Worm (Caenorhabditis elegans) whole organism, late embryonic: Measurements from ENCODE around the gene kvs-1.

Source experiments
- F13H6.1 ChIP-seq: sonication (generic microtip); optimal IDR thresholded peaks from 2 replicates; lab custom pipeline; 2016; ENCODE audit warnings: missing genetic modification characterization, missing compliant biosample characterization
- Y22D7AL.16 ChIP-seq: sonication (generic microtip); optimal IDR thresholded peaks from 2 replicates; lab custom pipeline; 2016; ENCODE audit warnings: missing genetic modification characterization, missing compliant biosample characterization
- ama-1 ChIP-seq: fragments of 150-350 bp; optimal IDR thresholded peaks from 2 replicates; lab custom pipeline; 2014
- ceh-14 ChIP-seq: sonication (generic microtip); optimal IDR thresholded peaks from 2 replicates; lab custom pipeline; 2016; ENCODE audit warnings: missing genotype, missing genetic modification characterization, missing compliant biosample characterization
- ceh-18 ChIP-seq: sonication (generic microtip); optimal IDR thresholded peaks from 2 replicates; lab custom pipeline; 2016; ENCODE audit warnings: missing genetic modification characterization, missing compliant biosample characterization
- ceh-19 ChIP-seq: fragments of 200-800 bp; sonication (Bioruptor generic); optimal IDR thresholded peaks from 2 replicates; lab custom pipeline; 2018; ENCODE audit warnings: mild to moderate bottlenecking, missing genetic modification characterization, missing compliant biosample characterization
- ceh-24 ChIP-seq: sonication (generic microtip); optimal IDR thresholded peaks from 2 replicates; lab custom pipeline; 2016; ENCODE audit warnings: mild to moderate bottlenecking, missing genetic modification characterization, missing compliant biosample characterization
- ceh-31 ChIP-seq: sonication (generic microtip); optimal IDR thresholded peaks from 2 replicates; lab custom pipeline; 2016; ENCODE audit warnings: missing genetic modification characterization, missing compliant biosample characterization
- ceh-45 ChIP-seq: fragments of 200-800 bp; sonication (Bioruptor generic); IDR thresholded peaks from 2 replicates; pipeline ENCODE4 v1.3.6; 2022; ENCODE audit warnings: missing genetic modification reagents, missing genetic modification characterization, missing compliant biosample characterization
- ceh-48 ChIP-seq: sonication (generic microtip); optimal IDR thresholded peaks from 2 replicates; lab custom pipeline; 2016; ENCODE audit warnings: missing genetic modification characterization, inconsistent platforms, missing compliant biosample characterization
- ceh-9 ChIP-seq: sonication (generic microtip); optimal IDR thresholded peaks from 2 replicates; lab custom pipeline; 2016; ENCODE audit warnings: mild to moderate bottlenecking, missing genetic modification characterization, inconsistent platforms, missing compliant biosample characterization
- eyg-1 ChIP-seq: sonication (generic microtip); optimal IDR thresholded peaks from 2 replicates; lab custom pipeline; 2016; ENCODE audit warnings: missing genotype, missing genetic modification characterization, missing compliant biosample characterization
- fax-1 ChIP-seq: sonication (generic microtip); optimal IDR thresholded peaks from 2 replicates; lab custom pipeline; 2016; ENCODE audit warnings: missing genotype, missing genetic modification characterization, missing compliant biosample characterization
- fkh-10 ChIP-seq: fragments of 150-350 bp; optimal IDR thresholded peaks from 2 replicates; lab custom pipeline; 2014; ENCODE audit warnings: missing biosample characterization, missing genetic modification reagents, missing genetic modification characterization
- hlh-30 ChIP-seq: sonication (generic microtip); optimal IDR thresholded peaks from 2 replicates; lab custom pipeline; 2017; ENCODE audit warnings: antibody characterized with exemption, missing genetic modification characterization, missing compliant biosample characterization; ENCODE audit not compliant: insufficient read depth
- hlh-6 ChIP-seq: sonication (generic microtip); optimal IDR thresholded peaks from 2 replicates; lab custom pipeline; 2016; ENCODE audit warnings: missing genotype, missing genetic modification characterization, missing compliant biosample characterization
- hlh-8 ChIP-seq: sonication (generic microtip); optimal IDR thresholded peaks from 2 replicates; lab custom pipeline; 2016; ENCODE audit warnings: missing genotype, missing genetic modification characterization, missing compliant biosample characterization
- madf-2 ChIP-seq: sonication (generic microtip); optimal IDR thresholded peaks from 2 replicates; lab custom pipeline; 2017; ENCODE audit warnings: missing genetic modification characterization, missing compliant biosample characterization
- nfya-1 ChIP-seq: sonication (generic microtip); optimal IDR thresholded peaks from 2 replicates; lab custom pipeline; 2017; ENCODE audit warnings: missing genetic modification characterization, mild to moderate bottlenecking, missing compliant biosample characterization, antibody characterized with exemption, moderate library complexity
- pag-3 ChIP-seq: sonication (generic microtip); optimal IDR thresholded peaks from 2 replicates; lab custom pipeline; 2016; ENCODE audit warnings: missing compliant biosample characterization, missing genetic modification characterization, borderline replicate concordance
- pax-1 ChIP-seq: fragments of 150-350 bp; optimal IDR thresholded peaks from 2 replicates; lab custom pipeline; 2014; ENCODE audit warnings: missing biosample characterization, missing genetic modification characterization
- pha-2 ChIP-seq: sonication (generic microtip); optimal IDR thresholded peaks from 2 replicates; lab custom pipeline; 2017; ENCODE audit warnings: mild to moderate bottlenecking, missing genetic modification characterization, missing compliant biosample characterization
- pha-4 ChIP-seq: fragments of 150-350 bp; optimal IDR thresholded peaks from 2 replicates; lab custom pipeline; 2018; ENCODE audit warnings: missing biosample characterization, missing genetic modification reagents, missing genetic modification characterization
- pqm-1 ChIP-seq: sonication (generic microtip); optimal IDR thresholded peaks from 2 replicates; lab custom pipeline; 2016; ENCODE audit warnings: missing genetic modification characterization, missing compliant biosample characterization
- pros-1 ChIP-seq: fragments of 150-350 bp; optimal IDR thresholded peaks from 2 replicates; lab custom pipeline; 2014; ENCODE audit warnings: missing biosample characterization, missing genetic modification reagents, missing genetic modification characterization
- ref-2 ChIP-seq: sonication (generic microtip); optimal IDR thresholded peaks from 2 replicates; lab custom pipeline; 2016; ENCODE audit warnings: missing genetic modification characterization, missing compliant biosample characterization
- rnt-1 ChIP-seq: sonication (generic microtip); optimal IDR thresholded peaks from 2 replicates; lab custom pipeline; 2016; ENCODE audit warnings: missing genetic modification characterization, missing compliant biosample characterization
- sdc-2 ChIP-seq: sonication (generic microtip); optimal IDR thresholded peaks from 2 replicates; lab custom pipeline; 2016; ENCODE audit warnings: missing genotype, missing genetic modification characterization, missing compliant biosample characterization
- sox-2 ChIP-seq: fragments of 200-800 bp; sonication (Bioruptor generic); IDR thresholded peaks from 2 replicates; pipeline ENCODE4 v1.3.6; 2022; ENCODE audit warnings: missing genetic modification reagents, missing genetic modification characterization, missing compliant biosample characterization
- syd-9 ChIP-seq: sonication (generic microtip); optimal IDR thresholded peaks from 2 replicates; lab custom pipeline; 2016; ENCODE audit warnings: mild to moderate bottlenecking, missing genetic modification characterization, moderate library complexity, missing compliant biosample characterization
- tbx-2 ChIP-seq: sonication (generic microtip); optimal IDR thresholded peaks from 2 replicates; lab custom pipeline; 2016; ENCODE audit warnings: missing genetic modification characterization, missing compliant biosample characterization
- unc-42 ChIP-seq: sonication (generic microtip); optimal IDR thresholded peaks from 2 replicates; lab custom pipeline; 2016; ENCODE audit warnings: missing genotype, missing genetic modification characterization, missing compliant biosample characterization
- unc-55 ChIP-seq: sonication (generic microtip); optimal IDR thresholded peaks from 2 replicates; lab custom pipeline; 2017; ENCODE audit warnings: missing biosample characterization, missing genetic modification reagents, missing genetic modification characterization
- zip-5 ChIP-seq: sonication (generic microtip); optimal IDR thresholded peaks from 2 replicates; lab custom pipeline; 2016; ENCODE audit warnings: missing genetic modification characterization, missing compliant biosample characterization
- ztf-16 ChIP-seq: sonication (generic microtip); optimal IDR thresholded peaks from 2 replicates; lab custom pipeline; 2017; ENCODE audit warnings: missing genetic modification characterization, missing compliant biosample characterization

kvs-1 gene

DNA sequence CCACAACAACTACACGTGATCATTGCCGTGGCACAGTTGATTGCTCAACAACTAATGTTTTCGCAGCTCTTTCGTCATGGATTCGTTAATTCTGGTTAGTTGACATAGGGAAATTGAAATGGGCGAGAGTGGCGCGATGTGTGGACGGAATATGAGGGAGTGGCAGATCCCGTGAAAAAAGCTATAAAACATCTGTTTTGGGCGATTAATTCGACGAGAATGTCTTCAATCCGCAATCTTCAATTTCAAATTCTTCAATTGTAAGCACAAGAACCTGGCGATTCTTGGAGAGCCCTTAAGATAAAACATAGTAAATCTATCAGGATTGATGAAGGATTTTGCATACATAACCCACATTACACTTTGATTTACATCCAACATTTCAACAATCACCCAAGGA, 13.6 kb upstream of the kvs-1 start:
- TF ChIP-seq ceh-18 (tag; lab: Kevin White, UChicago) (no peak), ceh-31 (tag; lab: Kevin White, UChicago) (no peak), madf-2 (no peak), Y22D7AL.16 (tag; lab: Kevin White, UChicago) (no peak), pha-2 (tag; lab: Kevin White, UChicago) (no peak), pag-3 (tag; lab: Kevin White, UChicago) (no peak), eyg-1 (no peak), pha-4 (tag; lab: Kevin White, UChicago) (no peak), ztf-16 (tag; lab: Kevin White, UChicago) (no peak), fkh-10 (GFP tag; lab: Kevin White, UChicago) (no peak), zip-5 (tag; lab: Kevin White, UChicago) (no peak), unc-55 (no peak), syd-9 (no peak), ama-1 (lab: Kevin White, UChicago) (no peak), pax-1 (tag; lab: Kevin White, UChicago) (no peak)

DNA sequence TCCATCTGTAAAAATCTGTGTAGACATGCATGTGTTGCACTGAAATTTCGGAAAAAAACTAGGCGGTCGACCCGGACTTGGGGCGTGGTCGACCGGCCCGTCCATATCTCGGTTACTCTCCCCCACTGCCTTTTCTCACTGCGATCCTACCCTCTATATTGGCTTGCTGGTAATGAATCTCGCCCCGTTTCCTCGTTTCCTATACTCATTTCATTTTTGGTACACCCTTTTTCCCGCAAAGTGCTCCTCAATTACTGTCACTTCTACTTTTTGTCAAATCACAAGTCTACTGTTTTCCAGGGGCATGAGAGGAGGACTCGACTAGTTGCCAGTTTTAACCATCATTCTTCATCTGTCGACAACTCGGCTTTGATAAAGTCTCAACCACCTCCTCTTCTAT, 12.0 kb upstream of the kvs-1 start, which contains the start of gene K09F5.6:
TSS of gene K09F5.6 (plus strand) at position 301 of the 400 bp plus-strand sequence.
- TF ChIP-seq ceh-19 (GFP tag; lab: Kevin White, UChicago) (peak; percentile 6), sdc-2 (tag; lab: Kevin White, UChicago) (no peak), hlh-8 (tag; lab: Kevin White, UChicago) (no peak), pqm-1 (tag; lab: Kevin White, UChicago) (no peak), pha-2 (tag; lab: Kevin White, UChicago) (no peak)

DNA sequence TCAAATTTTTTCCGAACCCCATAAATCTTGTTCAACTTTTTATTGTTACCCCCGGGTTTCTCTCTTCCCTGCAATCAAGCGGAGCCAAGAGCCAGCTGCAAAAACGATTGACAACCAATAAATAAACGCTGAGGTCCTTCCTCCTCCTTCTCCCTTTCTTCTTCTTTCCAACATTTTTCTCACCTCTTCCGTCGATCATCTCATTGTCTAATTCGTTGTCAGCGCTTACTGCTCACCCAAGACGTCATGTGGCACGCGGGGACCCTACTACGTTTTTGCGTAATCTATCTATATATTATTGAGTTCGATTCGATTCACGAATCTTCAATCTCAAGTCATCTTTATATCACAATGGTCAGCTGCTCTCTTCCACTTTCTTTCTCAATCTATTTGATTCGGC, 8.5 kb upstream of the kvs-1 start:
- TF ChIP-seq hlh-30 (no peak), unc-55 (peak; percentile 93), pros-1 (tag; lab: Kevin White, UChicago) (no peak), pqm-1 (tag; lab: Kevin White, UChicago) (no peak), ceh-18 (tag; lab: Kevin White, UChicago) (peak; percentile 65)

DNA sequence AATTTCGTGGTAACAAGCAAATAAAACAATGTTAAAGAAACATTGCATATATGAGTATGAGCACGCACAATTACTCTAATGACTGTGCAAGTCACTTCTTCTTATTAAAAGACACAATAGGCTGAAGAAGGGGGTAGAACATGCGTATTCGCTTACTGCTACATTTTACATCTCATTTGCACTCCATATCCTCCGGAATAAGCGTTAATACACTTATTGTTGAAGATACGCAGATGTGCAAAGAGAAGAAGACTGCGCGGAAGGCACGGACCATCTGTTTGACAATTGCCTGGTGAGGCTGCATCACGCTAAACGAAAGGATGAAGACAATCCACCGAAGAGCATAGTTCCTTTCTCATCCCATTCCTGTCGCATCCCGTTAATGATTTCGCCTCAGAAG, 6.0 kb upstream of the kvs-1 start:
- TF ChIP-seq pros-1 (tag; lab: Kevin White, UChicago) (no peak), nfya-1 (peak; percentile 24), sdc-2 (tag; lab: Kevin White, UChicago) (peak; percentile 0), ceh-31 (tag; lab: Kevin White, UChicago) (peak; percentile 58), ceh-14 (tag; lab: Kevin White, UChicago) (peak; percentile 71), ceh-45 (no peak), unc-55 (peak; percentile 43), ceh-24 (tag; lab: Kevin White, UChicago) (no peak), rnt-1 (no peak), ref-2 (tag; lab: Kevin White, UChicago) (peak; percentile 46), unc-42 (peak; percentile 97), ceh-9 (tag; lab: Kevin White, UChicago) (no peak), tbx-2 (tag; lab: Kevin White, UChicago) (peak; percentile 47), ceh-48 (tag; lab: Kevin White, UChicago) (no peak)

DNA sequence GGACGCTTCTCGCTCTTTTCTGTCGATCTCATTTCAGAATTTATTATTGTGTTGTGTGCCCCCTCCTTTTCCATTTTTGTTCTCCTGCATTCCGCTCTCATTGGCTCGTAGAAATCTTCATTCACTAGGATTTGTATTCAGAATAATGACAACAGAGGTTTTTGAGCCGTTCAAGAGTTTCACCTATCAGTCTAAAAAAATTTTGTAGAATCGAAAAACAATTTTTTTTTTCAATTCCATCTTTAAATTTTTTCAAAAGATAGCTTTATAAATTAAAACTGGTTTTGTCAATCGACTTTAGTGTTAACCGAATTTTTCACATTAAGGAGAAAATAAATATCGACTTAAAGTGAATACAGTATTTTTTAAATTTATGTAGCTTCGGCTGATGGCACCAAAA, 3.7 kb upstream of the kvs-1 start, which contains the start of gene K09F5.4:
TSS of gene K09F5.4 (minus strand) at position 101 of the 400 bp plus-strand sequence.
- TF ChIP-seq hlh-6 (no peak), fax-1 (no peak), F13H6.1 (tag; lab: Kevin White, UChicago) (no peak)

DNA sequence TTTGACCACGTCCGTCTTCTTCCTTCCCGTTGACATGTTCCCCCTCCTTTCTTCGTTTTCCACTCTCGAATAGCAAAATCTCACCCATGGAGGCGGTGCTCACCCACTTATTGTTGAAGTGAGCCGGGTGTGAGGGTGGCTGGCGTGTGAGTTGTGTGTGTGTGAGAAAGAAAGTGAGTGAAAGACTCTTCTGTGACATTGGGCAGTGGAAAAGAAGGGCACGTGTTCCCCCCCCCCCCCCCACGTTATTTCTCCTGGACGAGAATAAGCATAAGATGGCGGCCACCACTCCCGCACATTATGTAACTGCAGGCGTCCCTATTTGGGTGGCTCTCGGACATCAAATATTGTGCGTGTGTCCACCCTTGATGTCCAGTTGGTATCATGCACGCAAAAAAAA, 3.3 kb upstream of the kvs-1 start:
- TF ChIP-seq fkh-10 (GFP tag; lab: Kevin White, UChicago) = no peak
- 0 out of 2 replicates have a peak, but pooled peaks have one; percentile 6 for TF ChIP-seq sox-2 (GFP tag; lab: Robert Waterston, UW)
- TF ChIP-seq ceh-19 (GFP tag; lab: Kevin White, UChicago) = peak; percentile 75
